Fruit fly (Drosophila melanogaster) Kc167 (cell line): ENCODE results near the gene rau.

Experiments
- Sin3A ChIP-seq: fragments of >200 bp; optimal IDR thresholded peaks from 2 replicates; lab custom pipeline; 2018; ENCODE audit warnings: missing external identifiers
- insv ChIP-seq: fragments of >200 bp; optimal IDR thresholded peaks from 3 replicates; lab custom pipeline; 2018; ENCODE audit warnings: missing external identifiers

- no peak for TF ChIP-seq insv (lab: Kevin White, UChicago)
- no peak for TF ChIP-seq Sin3A
Observed at dm6 chr2L:5820930-5821329, 58.4 kb downstream of the rau start.
